Worm (Caenorhabditis elegans) whole organism, L2 larva: ENCODE data around the gene F08D12.7.

Experiments
- C34F6.9 ChIP-seq: fragments of 150-350 bp; optimal IDR thresholded peaks from 2 replicates; lab custom pipeline; 2014; ENCODE audit warnings: missing biosample characterization, missing genetic modification characterization
- aly-2 ChIP-seq: fragments of 150-350 bp; optimal IDR thresholded peaks from 2 replicates; lab custom pipeline; 2014; ENCODE audit warnings: missing biosample characterization, missing genetic modification characterization
- nhr-11 ChIP-seq: fragments of 150-350 bp; optimal IDR thresholded peaks from 2 replicates; lab custom pipeline; 2014; ENCODE audit warnings: missing biosample characterization, missing genetic modification characterization
- ztf-4 ChIP-seq: fragments of 150-350 bp; optimal IDR thresholded peaks from 2 replicates; lab custom pipeline; 2014; ENCODE audit warnings: missing biosample characterization, missing genetic modification characterization

ce11 chrII:2777846-2778245, 8.9 kb upstream of the F08D12.7 start, which contains the start of gene F08D12.4:
- TF ChIP-seq nhr-11 (no peak), aly-2 (tag; lab: Kevin White, UChicago) (no peak), ztf-4 (tag; lab: Kevin White, UChicago) (no peak), C34F6.9 (tag; lab: Kevin White, UChicago) (no peak)
